Fruit fly (Drosophila melanogaster): ENCODE results near the gene CG1999.

Gene CG1999

DNA sequence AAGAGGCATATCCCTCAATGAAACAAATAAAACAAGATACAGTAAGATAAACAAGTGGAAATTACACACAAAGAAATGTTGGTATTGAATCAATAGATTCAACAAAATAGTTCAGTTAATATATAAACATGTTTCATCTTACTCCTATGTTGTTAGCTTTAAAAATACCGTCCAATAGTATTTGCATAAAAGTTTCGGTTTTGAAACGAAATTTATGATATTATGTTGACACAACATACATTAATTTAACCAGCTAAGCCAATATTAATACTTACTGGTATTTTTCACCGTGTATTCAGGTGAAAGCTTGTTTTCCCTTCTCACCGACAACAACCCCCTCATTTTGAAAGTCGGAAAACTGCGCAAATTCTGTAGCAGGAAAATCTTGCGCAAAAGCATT, 20.1 kb upstream of the CG1999 start:
- TF ChIP-seq Sin3A (optimal IDR thresholded peaks at IDR 0.05) (no peak), Myc (optimal IDR thresholded peaks at IDR 0.05) (no peak), insv (optimal IDR thresholded peaks at IDR 0.05) (no peak), h (optimal IDR thresholded peaks at IDR 0.05) (no peak), psq (optimal IDR thresholded peaks at IDR 0.05) (no peak), ttk (optimal IDR thresholded peaks at IDR 0.05) (no peak)

DNA sequence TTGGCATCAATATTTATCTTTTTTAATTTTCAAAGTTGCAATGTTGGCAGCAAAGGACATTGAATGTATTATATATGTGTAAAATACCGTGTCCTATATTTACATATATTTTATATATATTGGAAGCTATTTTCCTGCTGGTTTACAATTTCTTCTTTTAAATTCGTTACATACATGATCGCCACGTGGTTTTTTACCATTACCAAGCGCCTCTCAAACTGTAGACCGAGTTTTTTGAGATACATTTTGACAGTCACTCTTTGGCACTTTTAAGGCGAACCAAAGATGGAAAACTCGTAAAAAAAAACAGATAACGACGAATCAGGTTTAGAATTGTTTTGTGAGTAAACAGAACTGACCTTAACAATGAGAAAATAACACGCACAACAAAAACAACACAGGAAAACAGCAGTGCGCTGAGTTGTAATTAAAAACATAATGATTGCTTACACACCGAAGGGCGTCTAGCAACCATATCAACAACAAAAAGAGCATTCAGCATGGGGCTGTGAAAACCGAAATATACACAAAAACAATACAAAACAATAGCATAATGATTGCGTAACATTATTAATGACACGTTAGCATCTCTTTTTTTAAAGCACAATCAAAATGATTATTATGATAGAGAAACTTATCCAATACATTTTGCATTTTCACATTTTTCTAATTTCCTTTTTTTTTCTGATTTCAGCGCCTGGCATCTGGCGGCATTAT, 18.8 kb upstream of the CG1999 start:
- TF ChIP-seq h (optimal IDR thresholded peaks at IDR 0.05) (no peak), Sin3A (optimal IDR thresholded peaks at IDR 0.05) (no peak), Myc (optimal IDR thresholded peaks at IDR 0.05) (no peak), psq (optimal IDR thresholded peaks at IDR 0.05) (no peak), ttk (optimal IDR thresholded peaks at IDR 0.05) (no peak), insv (optimal IDR thresholded peaks at IDR 0.05) (no peak)

dm6 chrX:7340667-7341066, 17.9 kb upstream of the CG1999 start:
- TF ChIP-seq h (optimal IDR thresholded peaks at IDR 0.05) (no peak), psq (optimal IDR thresholded peaks at IDR 0.05) (no peak), Myc (optimal IDR thresholded peaks at IDR 0.05) (no peak), insv (optimal IDR thresholded peaks at IDR 0.05) (no peak), Sin3A (optimal IDR thresholded peaks at IDR 0.05) (no peak), ttk (optimal IDR thresholded peaks at IDR 0.05) (no peak)

DNA sequence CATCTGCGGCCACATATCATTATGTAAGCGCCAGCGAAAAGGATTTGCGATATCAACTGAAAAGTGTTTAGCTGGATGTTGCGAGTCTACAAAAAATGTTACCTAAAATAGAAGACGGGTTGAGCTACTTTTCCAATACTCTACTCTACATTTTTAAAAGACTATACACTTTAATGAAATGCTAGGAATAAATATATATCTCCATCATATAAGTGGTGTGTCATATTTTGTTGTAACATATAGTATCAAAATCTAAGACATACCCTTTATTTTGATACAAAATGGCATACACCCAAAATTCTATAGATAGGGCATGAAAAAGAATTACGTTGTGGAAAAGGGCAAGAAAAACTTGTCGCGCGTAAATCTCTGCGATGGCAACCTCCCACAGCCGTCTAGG, 15.6 kb upstream of the CG1999 start:
- TF ChIP-seq Myc (optimal IDR thresholded peaks at IDR 0.05) (no peak), ttk (optimal IDR thresholded peaks at IDR 0.05) (no peak), insv (optimal IDR thresholded peaks at IDR 0.05) (no peak), Sin3A (optimal IDR thresholded peaks at IDR 0.05) (no peak), psq (optimal IDR thresholded peaks at IDR 0.05) (no peak), h (optimal IDR thresholded peaks at IDR 0.05) (no peak)

- TF ChIP-seq Myc (optimal IDR thresholded peaks at IDR 0.05) (no peak), ttk (optimal IDR thresholded peaks at IDR 0.05) (no peak), Sin3A (optimal IDR thresholded peaks at IDR 0.05) (no peak)
Observed at dm6 chrX:7347406-7347805, 11.2 kb upstream of the CG1999 start, which contains the start of gene CG15034. Gene CG15034 (minus strand): TSS chrX:7347506.

DNA sequence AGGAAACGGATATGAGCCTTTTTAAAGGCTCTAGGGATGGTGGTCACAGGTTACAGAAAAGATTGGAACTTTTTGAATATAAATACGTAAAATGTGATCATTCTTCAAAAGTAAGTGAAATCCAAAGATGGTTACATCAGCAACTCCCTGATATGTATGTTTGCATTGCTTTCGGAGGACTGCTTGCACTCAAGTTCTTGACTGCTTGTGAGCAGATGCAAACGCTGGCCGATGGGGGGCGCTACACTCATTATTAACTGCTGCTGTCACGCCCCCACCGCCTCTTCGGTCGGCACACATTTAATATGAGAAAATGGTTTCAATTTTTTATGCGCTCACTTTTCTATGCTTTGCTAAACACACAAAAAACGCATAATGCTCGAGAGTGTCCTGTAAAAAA, 8.6 kb upstream of the CG1999 start:
- TF ChIP-seq Myc (optimal IDR thresholded peaks at IDR 0.05) (no peak), psq (optimal IDR thresholded peaks at IDR 0.05) (no peak), Sin3A (optimal IDR thresholded peaks at IDR 0.05) (no peak), ttk (optimal IDR thresholded peaks at IDR 0.05) (no peak), h (optimal IDR thresholded peaks at IDR 0.05) (no peak), insv (optimal IDR thresholded peaks at IDR 0.05) (no peak)

- no peak for TF ChIP-seq Myc (optimal IDR thresholded peaks at IDR 0.05)
Observed at dm6 chrX:7368361-7368760, 9.8 kb downstream of the CG1999 start.

dm6 chrX:7372475-7372874, 13.9 kb downstream of the CG1999 start:
- no peak for TF ChIP-seq ttk (optimal IDR thresholded peaks at IDR 0.05)
- TF ChIP-seq Myc (optimal IDR thresholded peaks at IDR 0.05) = no peak
- no peak for TF ChIP-seq Sin3A (optimal IDR thresholded peaks at IDR 0.05)
- TF ChIP-seq psq (optimal IDR thresholded peaks at IDR 0.05) = no peak
- no peak for TF ChIP-seq insv (optimal IDR thresholded peaks at IDR 0.05)
- TF ChIP-seq h (optimal IDR thresholded peaks at IDR 0.05) = no peak

DNA sequence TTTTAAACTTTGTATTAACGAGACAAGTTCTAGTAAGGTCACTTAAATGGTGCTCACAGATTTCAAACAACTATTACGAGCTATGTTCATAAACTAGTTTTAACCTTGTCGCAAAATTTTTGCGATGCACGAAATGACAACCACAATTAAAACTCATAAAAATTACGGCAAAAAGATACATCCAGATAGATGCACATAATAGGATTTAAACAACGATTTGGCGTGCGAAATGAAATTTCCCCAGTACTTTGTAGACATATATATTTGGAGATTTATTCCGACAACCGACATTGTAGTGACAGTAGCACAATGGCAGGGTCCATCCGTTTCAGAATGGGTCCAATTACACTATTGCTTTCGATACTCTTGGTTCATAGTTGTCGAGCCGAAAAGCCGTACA, 19.2 kb downstream of the CG1999 start, which contains the start of gene CheA7a:
TSS of gene CheA7a (plus strand) at position 301 of the 400 bp plus-strand sequence.
- TF ChIP-seq ttk (optimal IDR thresholded peaks at IDR 0.05) (no peak), insv (optimal IDR thresholded peaks at IDR 0.05) (no peak), h (optimal IDR thresholded peaks at IDR 0.05) (no peak), psq (optimal IDR thresholded peaks at IDR 0.05) (no peak), Myc (optimal IDR thresholded peaks at IDR 0.05) (no peak), Sin3A (optimal IDR thresholded peaks at IDR 0.05) (no peak)

DNA sequence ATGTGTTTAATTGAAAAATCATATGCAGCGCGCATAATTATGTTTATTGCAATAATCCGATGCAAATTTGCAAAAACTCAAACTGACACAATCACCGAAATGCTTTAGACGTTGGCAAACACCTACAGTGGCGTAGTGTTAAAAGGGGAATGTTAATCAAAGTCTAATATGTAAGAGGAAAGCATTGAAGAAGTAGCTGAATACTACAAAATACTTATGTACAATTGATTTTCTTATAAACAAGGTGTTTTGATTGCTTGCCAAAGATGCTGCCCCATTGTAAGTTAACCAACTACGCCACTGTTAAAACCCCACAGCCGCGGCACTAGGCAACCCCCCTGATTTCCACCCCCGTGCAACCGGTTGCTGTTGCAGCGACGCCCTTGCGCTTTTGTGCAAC, 21.0 kb downstream of the CG1999 start:
- no peak for TF ChIP-seq ttk (optimal IDR thresholded peaks at IDR 0.05)
- TF ChIP-seq psq (optimal IDR thresholded peaks at IDR 0.05) = no peak
- TF ChIP-seq Sin3A (optimal IDR thresholded peaks at IDR 0.05) = no peak

dm6 chrX:7382890-7383289, 24.3 kb downstream of the CG1999 start, which contains the start of gene CG42781:
Gene CG42781 (minus strand): TSS chrX:7382990.
- no peak for TF ChIP-seq insv (optimal IDR thresholded peaks at IDR 0.05)

dm6 chrX:7403074-7403473, 44.5 kb downstream of the CG1999 start, which contains the start of gene CG15035:
Gene CG15035 (minus strand): TSS chrX:7403174.
- TF ChIP-seq psq (optimal IDR thresholded peaks at IDR 0.05) (no peak), h (optimal IDR thresholded peaks at IDR 0.05) (no peak), insv (optimal IDR thresholded peaks at IDR 0.05) (no peak), Myc (optimal IDR thresholded peaks at IDR 0.05) (no peak), Sin3A (optimal IDR thresholded peaks at IDR 0.05) (no peak), ttk (optimal IDR thresholded peaks at IDR 0.05) (no peak)

DNA sequence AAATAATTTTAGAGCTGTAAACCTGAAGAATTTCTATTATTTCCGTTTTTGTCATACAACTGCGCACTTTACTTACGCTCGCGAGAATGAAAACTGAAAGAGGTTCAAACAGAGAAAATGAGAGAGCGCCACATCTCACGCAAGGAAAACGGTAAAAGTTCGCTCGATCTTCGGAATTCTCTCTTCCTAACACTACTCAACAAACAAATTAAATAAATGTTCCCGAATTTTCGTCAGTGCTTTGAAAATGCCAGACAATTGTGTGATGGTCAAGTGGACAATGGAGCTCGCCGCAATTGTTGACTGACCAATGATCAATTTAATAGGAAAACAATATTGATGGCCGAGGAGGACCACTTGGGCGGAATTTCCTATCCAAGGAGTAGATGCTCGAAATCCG, 47.1 kb downstream of the CG1999 start, which contains the start of gene CG1677:
TSS of gene CG1677 (minus strand) at position 101 of the 400 bp plus-strand sequence.
- TF ChIP-seq psq (optimal IDR thresholded peaks at IDR 0.05) (no peak), Myc (optimal IDR thresholded peaks at IDR 0.05) (no peak), ttk (optimal IDR thresholded peaks at IDR 0.05) (no peak)

All from Kc167 (cell line).